Worm (Caenorhabditis elegans) whole organism, late embryonic: ENCODE measurements around the gene F31F4.1.

Experiments
- C08G9.2 ChIP-seq: sonication (generic microtip); optimal IDR thresholded peaks from 2 replicates; lab custom pipeline; 2016; ENCODE audit warnings: mild to moderate bottlenecking, missing genetic modification characterization, moderate library complexity, missing compliant biosample characterization
- Y22D7AL.16 ChIP-seq: sonication (generic microtip); optimal IDR thresholded peaks from 2 replicates; lab custom pipeline; 2016; ENCODE audit warnings: missing genetic modification characterization, missing compliant biosample characterization
- ceh-19 ChIP-seq: fragments of 200-800 bp; sonication (Bioruptor generic); optimal IDR thresholded peaks from 2 replicates; lab custom pipeline; 2018; ENCODE audit warnings: mild to moderate bottlenecking, missing genetic modification characterization, missing compliant biosample characterization
- ceh-22 ChIP-seq: sonication (generic microtip); optimal IDR thresholded peaks from 2 replicates; lab custom pipeline; 2017; ENCODE audit warnings: missing biosample characterization, missing genetic modification characterization
- ceh-30 ChIP-seq: fragments of 150-350 bp; optimal IDR thresholded peaks from 2 replicates; lab custom pipeline; 2014; ENCODE audit warnings: missing biosample characterization, missing genetic modification characterization
- ceh-48 ChIP-seq: sonication (generic microtip); optimal IDR thresholded peaks from 2 replicates; lab custom pipeline; 2016; ENCODE audit warnings: missing genetic modification characterization, inconsistent platforms, missing compliant biosample characterization
- dmd-4 ChIP-seq: sonication (generic microtip); optimal IDR thresholded peaks from 2 replicates; lab custom pipeline; 2016; ENCODE audit warnings: borderline replicate concordance, missing genetic modification characterization, missing compliant biosample characterization
- elt-4 ChIP-seq: sonication (generic microtip); optimal IDR thresholded peaks from 2 replicates; lab custom pipeline; 2016; ENCODE audit warnings: missing genetic modification characterization, missing compliant biosample characterization
- ets-4 ChIP-seq: sonication (generic microtip); optimal IDR thresholded peaks from 2 replicates; lab custom pipeline; 2016; ENCODE audit warnings: missing genetic modification characterization, missing compliant biosample characterization
- fax-1 ChIP-seq: sonication (generic microtip); optimal IDR thresholded peaks from 2 replicates; lab custom pipeline; 2016; ENCODE audit warnings: missing genotype, missing genetic modification characterization, missing compliant biosample characterization
- fkh-10 ChIP-seq: fragments of 150-350 bp; optimal IDR thresholded peaks from 2 replicates; lab custom pipeline; 2014; ENCODE audit warnings: missing biosample characterization, missing genetic modification reagents, missing genetic modification characterization
- fkh-6 ChIP-seq: sonication (generic microtip); optimal IDR thresholded peaks from 2 replicates; lab custom pipeline; 2016; ENCODE audit warnings: missing genetic modification characterization, missing compliant biosample characterization
- gmeb-2 ChIP-seq: sonication (generic microtip); optimal IDR thresholded peaks from 2 replicates; lab custom pipeline; 2016; ENCODE audit warnings: missing genetic modification characterization, inconsistent platforms, missing compliant biosample characterization
- hlh-13 ChIP-seq: fragments of 200-800 bp; sonication (Bioruptor generic); optimal IDR thresholded peaks from 2 replicates; lab custom pipeline; 2018; ENCODE audit warnings: mild to moderate bottlenecking, missing genetic modification characterization, missing compliant biosample characterization
- hlh-30 ChIP-seq: sonication (generic microtip); optimal IDR thresholded peaks from 2 replicates; lab custom pipeline; 2017; ENCODE audit warnings: antibody characterized with exemption, missing genetic modification characterization, missing compliant biosample characterization; ENCODE audit not compliant: insufficient read depth
- hlh-6 ChIP-seq: sonication (generic microtip); optimal IDR thresholded peaks from 2 replicates; lab custom pipeline; 2016; ENCODE audit warnings: missing genotype, missing genetic modification characterization, missing compliant biosample characterization
- nhr-232 ChIP-seq: sonication (generic microtip); optimal IDR thresholded peaks from 2 replicates; lab custom pipeline; 2016; ENCODE audit warnings: missing genetic modification characterization, missing compliant biosample characterization
- npax-4 ChIP-seq: sonication (generic microtip); optimal IDR thresholded peaks from 2 replicates; lab custom pipeline; 2016; ENCODE audit warnings: missing genetic modification characterization, missing compliant biosample characterization
- pag-3 ChIP-seq: sonication (generic microtip); optimal IDR thresholded peaks from 2 replicates; lab custom pipeline; 2016; ENCODE audit warnings: missing compliant biosample characterization, missing genetic modification characterization, borderline replicate concordance
- pat-9 ChIP-seq: fragments of 200-800 bp; sonication (Bioruptor generic); optimal IDR thresholded peaks from 2 replicates; lab custom pipeline; 2018; ENCODE audit warnings: mild to moderate bottlenecking, missing genetic modification characterization, moderate library complexity, missing compliant biosample characterization
- pax-1 ChIP-seq: fragments of 150-350 bp; optimal IDR thresholded peaks from 2 replicates; lab custom pipeline; 2014; ENCODE audit warnings: missing biosample characterization, missing genetic modification characterization
- pha-2 ChIP-seq: sonication (generic microtip); optimal IDR thresholded peaks from 2 replicates; lab custom pipeline; 2017; ENCODE audit warnings: mild to moderate bottlenecking, missing genetic modification characterization, missing compliant biosample characterization
- pha-4 ChIP-seq: fragments of 150-350 bp; optimal IDR thresholded peaks from 2 replicates; lab custom pipeline; 2018; ENCODE audit warnings: missing biosample characterization, missing genetic modification reagents, missing genetic modification characterization
- pqm-1 ChIP-seq: sonication (generic microtip); optimal IDR thresholded peaks from 2 replicates; lab custom pipeline; 2016; ENCODE audit warnings: missing genetic modification characterization, missing compliant biosample characterization
- pros-1 ChIP-seq: fragments of 150-350 bp; optimal IDR thresholded peaks from 2 replicates; lab custom pipeline; 2014; ENCODE audit warnings: missing biosample characterization, missing genetic modification reagents, missing genetic modification characterization
- rnt-1 ChIP-seq: sonication (generic microtip); optimal IDR thresholded peaks from 2 replicates; lab custom pipeline; 2016; ENCODE audit warnings: missing genetic modification characterization, missing compliant biosample characterization
- sox-2 ChIP-seq: fragments of 200-800 bp; sonication (Bioruptor generic); IDR thresholded peaks from 2 replicates; pipeline ENCODE4 v1.3.6; 2022; ENCODE audit warnings: missing genetic modification reagents, missing genetic modification characterization, missing compliant biosample characterization
- tbx-2 ChIP-seq: sonication (generic microtip); optimal IDR thresholded peaks from 2 replicates; lab custom pipeline; 2016; ENCODE audit warnings: missing genetic modification characterization, missing compliant biosample characterization
- tbx-7 ChIP-seq: sonication (generic microtip); optimal IDR thresholded peaks from 2 replicates; lab custom pipeline; 2016; ENCODE audit warnings: missing genotype, missing genetic modification characterization, missing compliant biosample characterization
- ttx-3 ChIP-seq: sonication (generic microtip); optimal IDR thresholded peaks from 2 replicates; lab custom pipeline; 2016; ENCODE audit warnings: missing genetic modification reagents, missing genetic modification characterization, missing compliant biosample characterization
- unc-3 ChIP-seq, 2 experiments: fragments of 200-800 bp in 1 of 2; sonication (Bioruptor generic) in 1 of 2; sonication (generic microtip) in 1 of 2; conservative IDR thresholded peaks in 1 of 2; optimal IDR thresholded peaks in 1 of 2; 2 replicates each; pipeline versions ENCODE4 v1.3.6 to Lab custom; 2016 to 2022; ENCODE audit warnings: missing compliant biosample characterization in 2 of 2, missing genetic modification characterization in 2 of 2, missing genetic modification reagents in 1 of 2
- zip-5 ChIP-seq: sonication (generic microtip); optimal IDR thresholded peaks from 2 replicates; lab custom pipeline; 2016; ENCODE audit warnings: missing genetic modification characterization, missing compliant biosample characterization
- ztf-16 ChIP-seq: sonication (generic microtip); optimal IDR thresholded peaks from 2 replicates; lab custom pipeline; 2017; ENCODE audit warnings: missing genetic modification characterization, missing compliant biosample characterization

F31F4.1 gene

DNA sequence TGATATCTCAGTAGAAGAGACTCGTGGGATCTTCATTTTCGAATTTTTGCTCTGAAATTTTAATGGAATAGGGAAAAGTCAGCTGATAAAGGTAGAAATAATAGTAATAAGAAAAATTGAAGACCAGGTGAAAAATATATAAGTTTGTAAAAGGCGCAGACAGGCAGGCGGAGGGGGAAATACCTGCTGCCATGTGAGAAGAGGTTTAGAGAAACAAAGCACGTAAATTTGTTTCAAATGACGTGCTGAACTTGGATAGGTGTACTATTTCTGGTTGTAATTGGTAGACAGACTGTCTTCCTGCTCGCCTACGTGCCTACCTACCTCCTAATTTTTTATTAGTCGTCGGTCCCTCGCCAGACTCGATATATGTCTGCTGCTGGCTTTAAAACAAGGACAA, 16.4 kb upstream of the F31F4.1 start, which contains the start of gene nhr-180:
nhr-180 (minus strand) TSS at position 52 of the 400 bp plus-strand sequence.
- TF ChIP-seq ets-4 (tag; lab: Kevin White, UChicago) (no peak), C08G9.2 (tag; lab: Kevin White, UChicago) (no peak), hlh-13 (GFP tag; lab: Kevin White, UChicago) (no peak), ceh-48 (tag; lab: Kevin White, UChicago) (no peak), ceh-19 (GFP tag; lab: Kevin White, UChicago) (no peak), unc-3 (GFP tag; conservative IDR thresholded peaks at IDR 0.05; lab: Robert Waterston, UW) (no peak), unc-3 (tag; optimal IDR thresholded peaks at IDR 0.05; lab: Kevin White, UChicago) (no peak)

DNA sequence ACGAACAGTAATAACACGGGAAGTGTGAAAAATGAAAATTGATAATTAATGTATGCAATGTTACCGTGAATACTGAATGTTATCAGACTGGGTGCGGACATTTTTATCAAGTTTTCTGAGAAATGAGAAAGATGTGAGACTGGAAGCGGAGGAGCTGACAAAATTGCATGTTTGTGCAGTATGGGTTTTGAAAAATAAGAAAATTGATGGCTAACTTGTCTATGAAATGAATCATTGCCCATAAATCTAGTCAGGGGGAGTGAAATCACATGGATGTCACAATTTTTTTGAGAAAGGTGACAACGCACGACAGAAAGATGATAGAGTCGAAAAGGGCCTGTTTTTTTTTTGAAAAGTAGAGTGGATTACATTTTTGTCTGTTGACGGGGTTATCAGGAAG, 12.5 kb upstream of the F31F4.1 start, which contains the start of gene sru-24:
sru-24 (minus strand) TSS at position 101 of the 400 bp plus-strand sequence.
- TF ChIP-seq fkh-6 (tag; lab: Kevin White, UChicago), result no peak
- TF ChIP-seq fax-1, result no peak
- TF ChIP-seq ceh-30 (tag; lab: Kevin White, UChicago), result no peak
- no peak for TF ChIP-seq ets-4 (tag; lab: Kevin White, UChicago)
- no peak for TF ChIP-seq sox-2 (GFP tag; lab: Robert Waterston, UW)
- TF ChIP-seq pqm-1 (tag; lab: Kevin White, UChicago), result no peak
- TF ChIP-seq tbx-7 (tag; lab: Kevin White, UChicago), result no peak
- TF ChIP-seq dmd-4 (tag; lab: Kevin White, UChicago), result no peak
- TF ChIP-seq zip-5 (tag; lab: Kevin White, UChicago), result no peak

DNA sequence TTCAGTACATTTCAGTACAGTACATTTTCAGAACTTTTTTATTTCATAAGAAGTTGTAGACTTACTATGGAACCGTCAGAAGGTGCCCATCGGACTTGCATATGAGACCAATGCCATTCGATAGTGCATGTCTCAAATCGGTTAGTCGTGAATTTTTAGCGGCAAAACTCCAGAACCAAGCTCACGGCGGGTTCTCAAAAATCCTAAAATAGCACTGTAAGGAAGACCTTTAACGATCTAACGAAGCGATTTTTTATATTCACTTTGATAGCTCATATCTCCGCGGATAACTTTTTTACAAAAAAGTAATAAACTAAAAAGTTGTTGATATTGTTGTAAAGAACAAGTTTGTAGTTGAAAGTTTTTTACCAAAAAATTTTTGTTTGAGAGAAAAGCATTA, 9.6 kb upstream of the F31F4.1 start, which contains the start of gene sru-25:
sru-25 (minus strand) TSS at position 101 of the 400 bp plus-strand sequence.
- TF ChIP-seq gmeb-2 (tag; lab: Kevin White, UChicago) (no peak), pros-1 (no peak), fkh-6 (tag; lab: Kevin White, UChicago) (no peak), fkh-10 (GFP tag; lab: Kevin White, UChicago) (no peak), pax-1 (no peak), hlh-6 (tag; lab: Kevin White, UChicago) (no peak), pha-2 (tag; lab: Kevin White, UChicago) (no peak), sox-2 (GFP tag; lab: Robert Waterston, UW) (no peak), ztf-16 (tag; lab: Kevin White, UChicago) (no peak), hlh-30 (tag; lab: Kevin White, UChicago) (no peak), C08G9.2 (tag; lab: Kevin White, UChicago) (no peak), unc-3 (GFP tag; conservative IDR thresholded peaks at IDR 0.05; lab: Robert Waterston, UW) (no peak), unc-3 (tag; optimal IDR thresholded peaks at IDR 0.05; lab: Kevin White, UChicago) (no peak), pha-4 (no peak), Y22D7AL.16 (no peak), npax-4 (tag; lab: Kevin White, UChicago) (no peak), ttx-3 (tag; lab: Kevin White, UChicago) (no peak), ets-4 (tag; lab: Kevin White, UChicago) (no peak), pqm-1 (tag; lab: Kevin White, UChicago) (no peak), nhr-232 (tag; lab: Kevin White, UChicago) (no peak), tbx-2 (tag; lab: Kevin White, UChicago) (no peak)

DNA sequence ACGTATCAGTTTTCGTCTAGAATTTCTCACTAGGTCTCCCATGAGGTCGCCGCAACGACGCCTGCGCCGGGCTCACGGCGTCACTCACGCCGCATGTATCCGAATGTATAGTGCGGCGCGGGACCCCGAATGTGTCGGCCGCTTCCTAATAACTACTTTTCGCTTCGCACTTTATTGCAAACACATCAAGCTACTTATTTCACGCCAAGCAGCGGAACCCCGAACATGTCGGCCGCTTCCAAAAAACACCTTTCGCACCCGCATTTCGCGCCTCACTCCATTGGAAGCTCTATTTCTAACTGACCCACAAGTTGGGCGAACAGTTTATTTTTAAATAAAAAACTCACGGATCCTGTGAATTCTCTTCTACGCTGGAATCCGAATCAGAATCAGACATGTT, 7.8 kb upstream of the F31F4.1 start:
- TF ChIP-seq pat-9, result no peak
- TF ChIP-seq Y22D7AL.16, result no peak
- TF ChIP-seq sox-2 (GFP tag; lab: Robert Waterston, UW), result no peak
- no peak for TF ChIP-seq ceh-19 (GFP tag; lab: Kevin White, UChicago)
- TF ChIP-seq dmd-4 (tag; lab: Kevin White, UChicago), result no peak
- TF ChIP-seq ceh-22, result no peak
- no peak for TF ChIP-seq rnt-1 (tag; lab: Kevin White, UChicago)
- no peak for TF ChIP-seq elt-4 (tag; lab: Kevin White, UChicago)
- no peak for TF ChIP-seq pag-3
- no peak for TF ChIP-seq ets-4 (tag; lab: Kevin White, UChicago)
